Fruit fly (Drosophila melanogaster): Measurements from ENCODE around the gene Or33a.

Or33a gene

DNA sequence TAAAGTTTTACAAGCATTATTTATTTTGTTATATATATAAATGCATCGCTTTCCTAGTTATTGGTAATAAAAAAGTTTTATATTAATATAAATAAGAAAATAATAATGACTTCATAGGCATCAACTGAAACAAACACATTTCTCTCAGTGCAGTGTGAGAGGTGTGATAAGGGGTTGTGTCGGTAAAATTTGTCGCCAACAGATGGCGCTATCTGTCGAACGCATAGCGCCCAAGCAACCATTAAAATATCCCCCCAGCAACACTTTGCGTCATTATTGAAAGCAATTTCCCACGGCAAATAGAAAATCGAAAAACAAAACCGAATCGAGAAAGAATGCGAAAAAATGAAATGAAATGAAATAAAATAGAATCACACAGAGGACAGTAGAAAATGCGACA, 6.3 kb downstream of the Or33a start (continued):
- TF ChIP-seq MBD-R2 (GFP tag; IDR thresholded peaks at IDR 0.05) (no peak), CG12942 (GFP tag; optimal IDR thresholded peaks at IDR 0.05) (no peak), ara (GFP tag; IDR thresholded peaks at IDR 0.05) (no peak), Dbx (GFP tag; IDR thresholded peaks at IDR 0.05) (0 out of 3 replicates have a peak, but pooled peaks have one; percentile 23), CG3838 (GFP tag; optimal IDR thresholded peaks at IDR 0.05) (no peak), az2 (GFP tag; optimal IDR thresholded peaks at IDR 0.05) (peak; percentile 7), CG6689 (GFP tag; IDR thresholded peaks at IDR 0.05) (0 out of 2 replicates have a peak, but pooled peaks have one; percentile 22), Hr51 (GFP tag; optimal IDR thresholded peaks at IDR 0.05) (peak in 1 of 2 experiments; percentile 13), CG18011 (GFP tag; optimal IDR thresholded peaks at IDR 0.05) (no peak), CoRest (tag; optimal IDR thresholded peaks at IDR 0.05) (no peak), Hmx (GFP tag; optimal IDR thresholded peaks at IDR 0.05) (no peak)

DNA sequence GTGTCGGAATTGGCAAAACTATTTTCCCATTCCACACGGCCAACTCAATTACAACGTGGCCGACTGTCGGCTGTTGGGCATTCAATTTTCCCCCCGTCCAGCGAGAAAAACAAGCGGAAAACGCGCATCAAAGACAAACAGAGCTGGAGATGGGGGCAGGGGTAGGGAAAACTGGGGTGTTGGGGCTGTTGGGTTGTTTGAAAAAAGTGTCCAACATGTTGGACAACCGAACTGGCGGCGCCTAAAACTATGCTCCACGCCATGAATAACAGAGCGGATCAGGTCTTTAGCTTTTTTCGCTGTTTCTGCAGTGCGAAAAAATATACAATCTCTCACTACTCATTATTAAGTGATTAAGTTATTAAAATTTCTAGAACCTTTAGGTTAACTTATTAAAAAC, 8.0 kb downstream of the Or33a start:
- TF ChIP-seq pnt (GFP tag; optimal IDR thresholded peaks at IDR 0.05) (no peak), CTCF (GFP tag; optimal IDR thresholded peaks at IDR 0.05) (peak; percentile 1), CG33213 (GFP tag; optimal IDR thresholded peaks at IDR 0.05) (no peak), CG2712 (tag; optimal IDR thresholded peaks at IDR 0.05) (no peak), Atf3 (GFP tag; optimal IDR thresholded peaks at IDR 0.05) (no peak), Bdp1 (GFP tag; optimal IDR thresholded peaks at IDR 0.05) (no peak), Hey (tag; optimal IDR thresholded peaks at IDR 0.05) (no peak), E2f1 (GFP tag; IDR thresholded peaks at IDR 0.05) (0 out of 2 replicates have a peak, but pooled peaks have one; percentile 10), Fer2 (tag; optimal IDR thresholded peaks at IDR 0.05) (no peak), gem (tag; optimal IDR thresholded peaks at IDR 0.05) (peak; percentile 28), CG6272 (GFP tag; IDR thresholded peaks at IDR 0.05) (no peak), zfh2 (GFP tag; optimal IDR thresholded peaks at IDR 0.05) (no peak), CG15514 (GFP tag; optimal IDR thresholded peaks at IDR 0.05) (no peak), CG11504 (tag; optimal IDR thresholded peaks at IDR 0.05) (peak; percentile 3), ftz-f1 (GFP tag; optimal IDR thresholded peaks at IDR 0.05) (no peak), tin (GFP tag; optimal IDR thresholded peaks at IDR 0.05) (no peak), CG5180 (GFP tag; optimal IDR thresholded peaks at IDR 0.05) (peak; percentile 97), CG31365 (tag; optimal IDR thresholded peaks at IDR 0.05) (no peak), Dbx (GFP tag; IDR thresholded peaks at IDR 0.05) (no peak), Drgx (GFP tag; IDR thresholded peaks at IDR 0.05) (peak; percentile 50; the same call in 1 of the 2 replicates), Sox102F (GFP tag; optimal IDR thresholded peaks at IDR 0.05) (no peak)

DNA sequence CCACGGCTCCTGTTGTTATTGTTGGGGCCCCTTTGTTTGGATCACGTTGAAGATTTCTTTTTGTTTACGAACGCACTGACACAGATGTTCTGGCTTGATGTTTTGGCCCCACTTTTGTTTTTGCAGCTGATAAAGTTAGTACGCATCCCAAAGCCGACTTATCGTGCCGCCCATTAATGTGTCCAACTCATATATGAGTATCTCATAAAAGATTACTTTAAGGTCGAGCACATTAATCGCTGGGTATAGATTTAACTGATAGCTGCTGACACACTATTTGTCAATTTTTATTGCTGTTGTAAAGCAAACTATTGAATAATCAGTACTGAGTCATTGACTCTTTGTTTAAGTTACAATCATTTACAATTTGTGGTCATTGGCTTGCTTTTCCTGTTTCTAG, 8.5 kb downstream of the Or33a start:
- TF ChIP-seq mirr (GFP tag; optimal IDR thresholded peaks at IDR 0.05) (peak; percentile 0), Taf1 (GFP tag; IDR thresholded peaks at IDR 0.05) (no peak), CG6683 (GFP tag; optimal IDR thresholded peaks at IDR 0.05) (no peak), CG1602 (GFP tag; optimal IDR thresholded peaks at IDR 0.05) (no peak), grn (GFP tag; optimal IDR thresholded peaks at IDR 0.05) (peak; percentile 7), CG18262 (tag; optimal IDR thresholded peaks at IDR 0.05) (no peak), GATAe (GFP tag; conservative IDR thresholded peaks at IDR 0.05) (peak; percentile 17; the same call in 1 of the 2 replicates), sug (tag; optimal IDR thresholded peaks at IDR 0.05) (peak; percentile 76), cad (GFP tag; optimal IDR thresholded peaks at IDR 0.05) (no peak), oc (tag; optimal IDR thresholded peaks at IDR 0.05) (no peak), exex (tag; optimal IDR thresholded peaks at IDR 0.05) (peak; percentile 68), Rx (GFP tag; IDR thresholded peaks at IDR 0.05) (no peak), sens-2 (GFP tag; IDR thresholded peaks at IDR 0.05) (no peak), Hand (GFP tag; optimal IDR thresholded peaks at IDR 0.05) (no peak), fd64A (GFP tag; optimal IDR thresholded peaks at IDR 0.05) (no peak), CG4820 (GFP tag; optimal IDR thresholded peaks at IDR 0.05) (no peak), vvl (GFP tag; IDR thresholded peaks at IDR 0.05) (no peak), CG7987 (GFP tag; optimal IDR thresholded peaks at IDR 0.05) (no peak), CG34376 (GFP tag; optimal IDR thresholded peaks at IDR 0.05) (peak; percentile 55), CG9932 (GFP tag; IDR thresholded peaks at IDR 0.05) (no peak), pita (GFP tag; optimal IDR thresholded peaks at IDR 0.05) (no peak)

Data from whole organism, embryonic.